Worm (Caenorhabditis elegans) whole organism, L1 larva: Measurements from ENCODE around the gene mig-10.

Source experiments
- alr-1 ChIP-seq: fragments of 200-800 bp; sonication (Bioruptor generic); optimal IDR thresholded peaks from 2 replicates; lab custom pipeline; 2018; ENCODE audit warnings: borderline replicate concordance, mild to moderate bottlenecking, missing genetic modification characterization, missing compliant biosample characterization
- ama-1 ChIP-seq: fragments of 150-350 bp; optimal IDR thresholded peaks from 2 replicates; lab custom pipeline; 2014
- elt-3 ChIP-seq, 6 experiments: fragments of 150-350 bp in 1 of 6; sonication (generic microtip); optimal IDR thresholded peaks; 2 replicates each; lab custom pipeline; 2017 to 2018; ENCODE audit warnings: missing biosample characterization in 6 of 6, missing genetic modification characterization in 6 of 6, inconsistent platforms in 1 of 6
- fos-1 ChIP-seq: fragments of 150-350 bp; optimal IDR thresholded peaks from 2 replicates; lab custom pipeline; 2014; ENCODE audit warnings: missing biosample characterization, missing genetic modification characterization
- lin-39 ChIP-seq: fragments of 150-350 bp; optimal IDR thresholded peaks from 2 replicates; lab custom pipeline; 2014; ENCODE audit warnings: missing biosample characterization, missing genetic modification reagents, missing genetic modification characterization
- nhr-11 ChIP-seq: fragments of 150-350 bp; optimal IDR thresholded peaks from 2 replicates; lab custom pipeline; 2014; ENCODE audit warnings: missing biosample characterization, missing genetic modification characterization
- nhr-19 ChIP-seq: fragments of 200-800 bp; sonication (Bioruptor generic); conservative IDR thresholded peaks from 2 replicates; pipeline ENCODE4 v1.3.6; 2022; ENCODE audit warnings: missing genetic modification characterization, missing compliant biosample characterization
- nhr-77 ChIP-seq: fragments of 150-350 bp; optimal IDR thresholded peaks from 2 replicates; lab custom pipeline; 2014; ENCODE audit warnings: missing biosample characterization, missing genetic modification characterization
- rnt-1 ChIP-seq: sonication (generic microtip); optimal IDR thresholded peaks from 2 replicates; lab custom pipeline; 2016; ENCODE audit warnings: mild to moderate bottlenecking, missing genetic modification characterization, moderate library complexity, missing compliant biosample characterization
- skn-1 ChIP-seq: fragments of 150-350 bp; optimal IDR thresholded peaks from 2 replicates; lab custom pipeline; 2014; ENCODE audit warnings: missing biosample characterization, missing genetic modification characterization
- snpc-4 ChIP-seq: fragments of 150-350 bp; optimal IDR thresholded peaks from 2 replicates; lab custom pipeline; 2014; ENCODE audit warnings: missing biosample characterization, missing genetic modification characterization
- sup-37 ChIP-seq: fragments of 200-800 bp; sonication (Bioruptor generic); optimal IDR thresholded peaks from 2 replicates; lab custom pipeline; 2018; ENCODE audit warnings: mild to moderate bottlenecking, missing genetic modification characterization, missing compliant biosample characterization
- unc-62 ChIP-seq: fragments of 150-350 bp; optimal IDR thresholded peaks from 2 replicates; lab custom pipeline; 2014; ENCODE audit warnings: missing biosample characterization, missing genetic modification reagents, missing genetic modification characterization
- ztf-11 ChIP-seq, 2 experiments: sonication (generic microtip); optimal IDR thresholded peaks; 2 replicates each; lab custom pipeline; 2016 to 2017; ENCODE audit warnings: missing genetic modification characterization in 2 of 2, missing biosample characterization in 1 of 2, missing compliant biosample characterization in 1 of 2

- TF ChIP-seq alr-1 (tag; lab: Kevin White, UChicago) = no peak
- no peak for TF ChIP-seq unc-62
- TF ChIP-seq elt-3 (tag; optimal IDR thresholded peaks at IDR 0.05; lab: Kevin White, UChicago) = no peak
- no peak for TF ChIP-seq fos-1 (tag; lab: Kevin White, UChicago)
- no peak for TF ChIP-seq snpc-4 (tag; lab: Kevin White, UChicago)
- TF ChIP-seq nhr-77 (tag; lab: Kevin White, UChicago) = no peak
- TF ChIP-seq sup-37 (GFP tag; lab: Kevin White, UChicago) = no peak
- TF ChIP-seq rnt-1 = no peak
- TF ChIP-seq lin-39 (tag; lab: Kevin White, UChicago) = no peak
- no peak for TF ChIP-seq skn-1 (tag; lab: Kevin White, UChicago)
- TF ChIP-seq ama-1 (lab: Kevin White, UChicago) = no peak
- TF ChIP-seq nhr-11 (tag; lab: Kevin White, UChicago) = no peak
- TF ChIP-seq ztf-11 (tag; optimal IDR thresholded peaks at IDR 0.05; lab: Kevin White, UChicago) = no peak
- TF ChIP-seq nhr-19 (GFP tag; lab: Robert Waterston, UW) = no peak
Observed at ce11 chrIII:8262599-8262998, 16.3 kb upstream of the mig-10 start.
